Fruit fly (Drosophila melanogaster): ENCODE measurements around the gene Mettl14.

The Mettl14 gene

dm6 chr2L:8290653-8291233 is 17.5 kb upstream of the Mettl14 start (continued):
- TF ChIP-seq CG1621 (tag; optimal IDR thresholded peaks at IDR 0.05) (peak; percentile 74), CG4318 (GFP tag; optimal IDR thresholded peaks at IDR 0.05) (peak; percentile 51), CG9139 (GFP tag; optimal IDR thresholded peaks at IDR 0.05) (peak; percentile 74), CG11294 (GFP tag; IDR thresholded peaks at IDR 0.05) (peak; percentile 68), CG6163 (GFP tag; IDR thresholded peaks at IDR 0.05) (peak; percentile 95), Ets96B (tag; optimal IDR thresholded peaks at IDR 0.05) (peak; percentile 77), CG6854 (GFP tag; optimal IDR thresholded peaks at IDR 0.05) (peak; percentile 78), CG6276 (GFP tag; optimal IDR thresholded peaks at IDR 0.05) (peak; percentile 72), Smox (GFP tag; optimal IDR thresholded peaks at IDR 0.05) (peak; percentile 86), Sox15 (GFP tag; optimal IDR thresholded peaks at IDR 0.05) (peak; percentile 56), Eip75B (GFP tag; optimal IDR thresholded peaks at IDR 0.05) (peak; percentile 88), Hr4 (GFP tag; optimal IDR thresholded peaks at IDR 0.05) (peak; percentile 85), CG3919 (GFP tag; optimal IDR thresholded peaks at IDR 0.05) (peak; percentile 90), Blimp-1 (GFP tag; optimal IDR thresholded peaks at IDR 0.05) (peak; percentile 66), fd59A (GFP tag; optimal IDR thresholded peaks at IDR 0.05) (peak; percentile 79), fd85E (GFP tag; optimal IDR thresholded peaks at IDR 0.05) (peak; percentile 6), CG8632 (GFP tag; optimal IDR thresholded peaks at IDR 0.05) (peak; percentile 70), esn (GFP tag; optimal IDR thresholded peaks at IDR 0.05) (peak; percentile 90), achi (GFP tag; optimal IDR thresholded peaks at IDR 0.05) (peak; percentile 86), CG6808 (GFP tag; optimal IDR thresholded peaks at IDR 0.05) (peak; percentile 84), cyc (GFP tag; optimal IDR thresholded peaks at IDR 0.05) (peak; percentile 87), CG6792 (GFP tag; optimal IDR thresholded peaks at IDR 0.05) (peak; percentile 86), CG8119 (GFP tag; IDR thresholded peaks at IDR 0.05) (peak; percentile 75), Eip93F (GFP tag; optimal IDR thresholded peaks at IDR 0.05) (peak; percentile 85), topi (GFP tag; optimal IDR thresholded peaks at IDR 0.05) (peak; percentile 88), CG8319 (GFP tag; optimal IDR thresholded peaks at IDR 0.05) (peak; percentile 81), Lpt (GFP tag; optimal IDR thresholded peaks at IDR 0.05) (peak; percentile 32), svp (GFP tag) (peak; percentile 97), CG11762 (GFP tag; optimal IDR thresholded peaks at IDR 0.05; ENCODE audit: insufficient read depth) (peak; percentile 62), CG34406 (GFP tag; optimal IDR thresholded peaks at IDR 0.05) (peak; percentile 72), CG16779 (tag; optimal IDR thresholded peaks at IDR 0.05) (peak; percentile 46), CG31627 (GFP tag; optimal IDR thresholded peaks at IDR 0.05) (peak; percentile 90), Met (GFP tag; optimal IDR thresholded peaks at IDR 0.05) (peak; percentile 91)

dm6 chr2L:8292159-8292887 is 15.9 kb upstream of the Mettl14 start:
- TF ChIP-seq CG32006 (GFP tag; optimal IDR thresholded peaks at IDR 0.05) (peak; percentile 92), dsx (GFP tag; optimal IDR thresholded peaks at IDR 0.05; ENCODE audit: poor library complexity, severe bottlenecking) (no peak), Sox102F (GFP tag; optimal IDR thresholded peaks at IDR 0.05) (peak; percentile 55), ss (GFP tag; optimal IDR thresholded peaks at IDR 0.05) (peak in 1 of 2 experiments; percentile 33), Sox14 (GFP tag; optimal IDR thresholded peaks at IDR 0.05) (peak; percentile 56), topi (GFP tag; optimal IDR thresholded peaks at IDR 0.05) (peak; percentile 56), CG7368 (GFP tag; optimal IDR thresholded peaks at IDR 0.05) (no peak), CG3032 (tag; optimal IDR thresholded peaks at IDR 0.05) (peak; percentile 28), CG6854 (GFP tag; optimal IDR thresholded peaks at IDR 0.05) (peak; percentile 5), CG16779 (tag; optimal IDR thresholded peaks at IDR 0.05) (peak; percentile 39), net (GFP tag; optimal IDR thresholded peaks at IDR 0.05) (peak; percentile 58), CG8119 (GFP tag; IDR thresholded peaks at IDR 0.05) (peak; percentile 95), CG10669 (GFP tag; optimal IDR thresholded peaks at IDR 0.05) (peak; percentile 57), OdsH (GFP tag; optimal IDR thresholded peaks at IDR 0.05) (peak; percentile 74), CG11294 (GFP tag; IDR thresholded peaks at IDR 0.05) (peak; percentile 75), Eip75B (GFP tag; optimal IDR thresholded peaks at IDR 0.05) (peak; percentile 74), pdm3 (GFP tag; optimal IDR thresholded peaks at IDR 0.05) (peak; percentile 78), Sox15 (GFP tag; optimal IDR thresholded peaks at IDR 0.05) (peak; percentile 13), CG6276 (GFP tag; optimal IDR thresholded peaks at IDR 0.05) (peak; percentile 90), fd59A (GFP tag; optimal IDR thresholded peaks at IDR 0.05) (no peak), CG8632 (GFP tag; optimal IDR thresholded peaks at IDR 0.05) (peak; percentile 59), CG34406 (GFP tag; optimal IDR thresholded peaks at IDR 0.05) (peak; percentile 37), salr (GFP tag; optimal IDR thresholded peaks at IDR 0.05) (peak in 1 of 2 experiments; percentile 56), Met (GFP tag; optimal IDR thresholded peaks at IDR 0.05) (peak; percentile 54), fd85E (GFP tag; optimal IDR thresholded peaks at IDR 0.05) (no peak), dac (GFP tag; optimal IDR thresholded peaks at IDR 0.05) (peak; percentile 65), Smox (GFP tag; optimal IDR thresholded peaks at IDR 0.05) (peak; percentile 51), svp (GFP tag) (peak; percentile 93), achi (GFP tag; optimal IDR thresholded peaks at IDR 0.05) (peak; percentile 71)

All from whole organism, prepupa.